Worm (Caenorhabditis elegans) whole organism, L2 larva: ENCODE data around the gene K07E1.1.

Source experiments
- C34F6.9 ChIP-seq: fragments of 150-350 bp; optimal IDR thresholded peaks from 2 replicates; lab custom pipeline; 2014; ENCODE audit warnings: missing biosample characterization, missing genetic modification characterization
- F13H6.1 ChIP-seq: sonication (generic microtip); optimal IDR thresholded peaks from 2 replicates; lab custom pipeline; 2016; ENCODE audit warnings: missing genetic modification characterization, missing compliant biosample characterization
- Y55F3AM.14 ChIP-seq: fragments of 200-800 bp; sonication (Bioruptor generic); optimal IDR thresholded peaks from 2 replicates; lab custom pipeline; 2018; ENCODE audit warnings: mild to moderate bottlenecking, missing genetic modification characterization, missing compliant biosample characterization
- alr-1 ChIP-seq: fragments of 150-350 bp; optimal IDR thresholded peaks from 2 replicates; lab custom pipeline; 2014; ENCODE audit warnings: missing biosample characterization, missing genetic modification characterization
- aly-2 ChIP-seq: fragments of 150-350 bp; optimal IDR thresholded peaks from 2 replicates; lab custom pipeline; 2014; ENCODE audit warnings: missing biosample characterization, missing genetic modification characterization
- ama-1 ChIP-seq: fragments of 150-350 bp; optimal IDR thresholded peaks from 2 replicates; lab custom pipeline; 2018; ENCODE audit warnings: inconsistent platforms
- ceh-16 ChIP-seq: fragments of 150-350 bp; optimal IDR thresholded peaks from 2 replicates; lab custom pipeline; 2014; ENCODE audit warnings: missing biosample characterization, missing genetic modification characterization
- ceh-82 ChIP-seq: fragments of 150-350 bp; optimal IDR thresholded peaks from 2 replicates; lab custom pipeline; 2014; ENCODE audit warnings: missing biosample characterization, missing genetic modification characterization
- crh-2 ChIP-seq: sonication (generic microtip); optimal IDR thresholded peaks from 2 replicates; lab custom pipeline; 2017; ENCODE audit warnings: missing biosample characterization, missing genetic modification characterization
- elt-3 ChIP-seq: sonication (generic microtip); optimal IDR thresholded peaks from 2 replicates; lab custom pipeline; 2017; ENCODE audit warnings: missing biosample characterization, missing genetic modification characterization
- fos-1 ChIP-seq: fragments of 150-350 bp; optimal IDR thresholded peaks from 2 replicates; lab custom pipeline; 2014; ENCODE audit warnings: missing biosample characterization, missing genetic modification characterization
- gmeb-1 ChIP-seq: fragments of 150-350 bp; optimal IDR thresholded peaks from 2 replicates; lab custom pipeline; 2014; ENCODE audit warnings: missing biosample characterization, missing genetic modification characterization
- lin-11 ChIP-seq: fragments of 150-350 bp; sonication (generic microtip); optimal IDR thresholded peaks from 2 replicates; lab custom pipeline; 2014; ENCODE audit warnings: missing biosample characterization, missing genetic modification characterization, inconsistent platforms, mixed read lengths
- lsy-2 ChIP-seq, 2 experiments: fragments of 150-350 bp in 1 of 2; sonication (generic microtip) in 1 of 2; optimal IDR thresholded peaks; 2 replicates each; lab custom pipeline; 2014 to 2017; ENCODE audit warnings: missing biosample characterization in 2 of 2, missing genetic modification characterization in 2 of 2
- mdl-1 ChIP-seq, 2 experiments: fragments of 150-350 bp in 1 of 2; sonication (generic microtip) in 1 of 2; optimal IDR thresholded peaks; 2 replicates each; lab custom pipeline; 2017; ENCODE audit warnings: missing biosample characterization in 2 of 2, missing genetic modification characterization in 2 of 2
- nhr-10 ChIP-seq: sonication (generic microtip); optimal IDR thresholded peaks from 2 replicates; lab custom pipeline; 2017; ENCODE audit warnings: missing biosample characterization, missing genetic modification characterization
- nhr-12 ChIP-seq: fragments of 150-350 bp; optimal IDR thresholded peaks from 2 replicates; lab custom pipeline; 2014; ENCODE audit warnings: missing biosample characterization, missing genetic modification characterization
- nhr-129 ChIP-seq: fragments of 150-350 bp; optimal IDR thresholded peaks from 2 replicates; lab custom pipeline; 2014; ENCODE audit warnings: missing biosample characterization, missing genetic modification characterization
- nhr-25 ChIP-seq: fragments of 150-350 bp; sonication (generic microtip); optimal IDR thresholded peaks from 3 replicates; lab custom pipeline; 2014; ENCODE audit warnings: missing biosample characterization, missing genetic modification characterization
- peb-1 ChIP-seq: fragments of 150-350 bp; optimal IDR thresholded peaks from 2 replicates; lab custom pipeline; 2014; ENCODE audit warnings: missing biosample characterization, missing genetic modification characterization
- sem-4 ChIP-seq: fragments of 150-350 bp; optimal IDR thresholded peaks from 2 replicates; lab custom pipeline; 2014; ENCODE audit warnings: missing biosample characterization, missing genetic modification reagents, missing genetic modification characterization
- skn-1 ChIP-seq: sonication (generic microtip); optimal IDR thresholded peaks from 2 replicates; lab custom pipeline; 2017; ENCODE audit warnings: missing biosample characterization, missing genetic modification characterization
- sma-9 ChIP-seq, 2 experiments: fragments of 150-350 bp in 1 of 2; sonication (generic microtip) in 1 of 2; optimal IDR thresholded peaks; 2 replicates each; lab custom pipeline; 2014 to 2016; ENCODE audit warnings: missing genetic modification characterization in 2 of 2, mild to moderate bottlenecking in 1 of 2, missing biosample characterization in 1 of 2, missing compliant biosample characterization in 1 of 2, missing genetic modification reagents in 1 of 2, moderate library complexity in 1 of 2
- snpc-4 ChIP-seq: fragments of 150-350 bp; optimal IDR thresholded peaks from 2 replicates; lab custom pipeline; 2014; ENCODE audit warnings: missing biosample characterization, missing genetic modification characterization
- unc-39 ChIP-seq: fragments of 150-350 bp; optimal IDR thresholded peaks from 2 replicates; lab custom pipeline; 2014; ENCODE audit warnings: missing biosample characterization, missing genetic modification characterization
- unc-55 ChIP-seq: fragments of 150-350 bp; sonication (generic microtip); optimal IDR thresholded peaks from 3 replicates; lab custom pipeline; 2014; ENCODE audit warnings: missing biosample characterization, missing genetic modification reagents, missing genetic modification characterization
- unc-62 ChIP-seq: fragments of 150-350 bp; optimal IDR thresholded peaks from 2 replicates; lab custom pipeline; 2014; ENCODE audit warnings: missing biosample characterization, missing genetic modification reagents, missing genetic modification characterization
- ztf-1 ChIP-seq: fragments of 200-800 bp; sonication (Bioruptor generic); conservative IDR thresholded peaks from 2 replicates; pipeline ENCODE4 v1.3.6; 2022; ENCODE audit warnings: missing genetic modification characterization, missing compliant biosample characterization
- ztf-4 ChIP-seq: fragments of 150-350 bp; optimal IDR thresholded peaks from 2 replicates; lab custom pipeline; 2014; ENCODE audit warnings: missing biosample characterization, missing genetic modification characterization

K07E1.1 gene

DNA sequence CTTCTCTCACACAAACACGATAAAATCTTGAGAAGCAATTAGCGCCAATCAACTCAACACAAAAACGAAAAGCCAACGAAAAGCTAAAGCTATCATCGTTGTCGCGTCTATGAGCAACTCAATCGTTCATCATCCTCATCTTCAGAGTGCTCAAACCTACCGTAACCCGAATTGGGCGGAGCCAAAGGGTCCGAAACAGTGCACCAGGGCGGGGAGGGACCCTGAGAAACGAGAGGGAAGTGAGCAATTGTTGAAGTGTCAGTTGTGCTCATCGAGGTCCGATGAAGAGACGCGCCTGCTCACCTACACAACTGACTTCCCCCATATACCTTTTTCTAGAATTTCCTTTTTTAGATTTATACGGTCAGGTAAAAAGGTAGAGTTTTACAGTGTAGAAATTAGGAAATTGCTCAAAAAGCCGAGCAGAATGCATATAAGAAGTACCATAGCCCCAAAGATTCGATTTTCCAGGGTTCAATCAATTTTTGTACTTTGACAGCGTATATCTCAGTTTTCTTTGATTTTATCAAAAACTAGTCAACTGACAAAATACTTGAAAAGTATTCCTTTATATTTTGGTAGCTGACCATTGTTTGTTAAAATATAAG, 32.5 kb upstream of the K07E1.1 start, which contains the start of gene hlh-1:
hlh-1 (plus strand) TSS at position 275 of the 608 bp plus-strand sequence.
- peak; percentile 0 for TF ChIP-seq C34F6.9 (tag; lab: Kevin White, UChicago)
- no peak for TF ChIP-seq crh-2 (tag; lab: Kevin White, UChicago)
- TF ChIP-seq lsy-2 (tag; optimal IDR thresholded peaks at IDR 0.05; lab: Kevin White, UChicago): peak; percentile 16 to 83
- TF ChIP-seq ztf-4 (tag; lab: Kevin White, UChicago): peak; percentile 4
- TF ChIP-seq nhr-129 (tag; lab: Kevin White, UChicago): peak; percentile 66
- no peak for TF ChIP-seq ceh-82 (tag; lab: Kevin White, UChicago)
- peak; percentile 56 for TF ChIP-seq sma-9 (GFP tag; optimal IDR thresholded peaks at IDR 0.05; lab: Kevin White, UChicago)
- no peak for TF ChIP-seq sma-9 (tag; optimal IDR thresholded peaks at IDR 0.05; lab: Kevin White, UChicago)
- TF ChIP-seq F13H6.1 (tag; lab: Kevin White, UChicago): peak; percentile 71

DNA sequence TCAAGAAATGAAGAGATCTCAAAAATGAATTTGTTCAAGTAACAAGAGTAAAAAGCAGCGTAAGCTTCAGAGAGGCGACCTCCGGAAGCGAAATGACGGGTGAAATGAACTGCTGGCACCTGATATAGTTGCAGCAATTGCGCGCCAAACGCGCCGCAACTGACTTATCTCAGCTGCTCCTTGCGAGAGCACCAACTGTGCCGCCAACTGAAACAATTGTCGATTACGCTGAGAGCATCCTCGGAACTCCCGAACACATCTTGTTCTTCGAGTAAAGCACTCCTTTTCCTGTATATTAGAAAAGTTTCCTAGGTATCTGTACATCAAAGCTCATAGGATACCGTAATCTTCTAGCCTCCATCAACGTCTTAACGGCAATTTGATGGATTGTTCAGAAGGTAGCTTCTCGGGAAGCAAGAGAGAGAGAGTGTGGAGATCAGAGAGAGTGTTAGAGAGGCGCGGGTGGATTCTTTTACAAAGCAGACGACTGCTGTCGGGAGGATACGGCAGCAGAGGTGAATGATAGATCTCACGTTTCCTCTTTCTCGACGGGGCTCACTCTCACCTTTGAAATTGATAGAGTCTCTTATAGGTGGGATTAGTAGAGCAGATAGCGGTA, 30.8 kb upstream of the K07E1.1 start:
- TF ChIP-seq lsy-2 (tag; optimal IDR thresholded peaks at IDR 0.05; lab: Kevin White, UChicago): peak in 1 of 2 experiments; percentile 45
- TF ChIP-seq F13H6.1 (tag; lab: Kevin White, UChicago): peak; percentile 32
- no peak for TF ChIP-seq nhr-25 (tag; lab: Kevin White, UChicago)
- TF ChIP-seq, all 48 proteins: peak for 2

DNA sequence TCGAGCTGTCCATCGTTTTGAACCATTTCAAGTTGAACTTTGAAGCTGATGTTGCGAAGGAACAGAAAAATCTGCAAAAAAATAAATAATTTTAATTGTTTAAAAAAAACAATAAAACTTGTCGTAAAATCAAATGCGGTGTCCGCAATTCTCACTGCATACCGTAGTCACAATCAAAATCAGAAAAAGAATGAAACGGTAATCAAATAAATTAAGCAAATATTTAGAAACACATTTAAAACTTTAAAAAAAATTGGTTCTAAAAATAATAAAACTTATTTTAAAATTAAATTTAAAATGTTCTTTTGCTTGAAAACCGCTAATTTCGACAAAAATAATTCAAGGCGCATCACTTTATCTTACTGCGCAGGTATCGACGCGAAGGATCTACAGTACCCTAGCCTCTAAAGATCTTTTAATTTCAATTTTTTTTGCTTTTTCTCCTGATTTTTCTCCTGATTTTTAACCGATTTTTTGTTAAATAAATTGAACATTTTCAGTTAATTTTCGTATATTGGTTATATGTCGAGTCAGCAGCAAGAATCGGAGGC, 27.7 kb upstream of the K07E1.1 start, which contains the start of the genes B0304.4 and B0304.2:
B0304.4 (minus strand) TSS at position 101 of the 551 bp plus-strand sequence.
B0304.2 (plus strand) TSS at position 501 of the 551 bp plus-strand sequence.
- TF ChIP-seq ceh-82 (tag; lab: Kevin White, UChicago): no peak
- TF ChIP-seq nhr-129 (tag; lab: Kevin White, UChicago): no peak
- no peak for TF ChIP-seq peb-1
- TF ChIP-seq aly-2 (tag; lab: Kevin White, UChicago): no peak
- no peak for TF ChIP-seq unc-62 (GFP tag; lab: Kevin White, UChicago)
- no peak for TF ChIP-seq ztf-4 (tag; lab: Kevin White, UChicago)
- TF ChIP-seq gmeb-1 (tag; lab: Kevin White, UChicago): no peak
- no peak for TF ChIP-seq nhr-12
- TF ChIP-seq C34F6.9 (tag; lab: Kevin White, UChicago): no peak
- no peak for TF ChIP-seq alr-1 (tag; lab: Kevin White, UChicago)
- TF ChIP-seq snpc-4 (tag; lab: Kevin White, UChicago): no peak
- TF ChIP-seq skn-1 (tag; lab: Kevin White, UChicago): no peak
- no peak for TF ChIP-seq fos-1 (tag; lab: Kevin White, UChicago)
- no peak for TF ChIP-seq nhr-10 (tag; lab: Kevin White, UChicago)

DNA sequence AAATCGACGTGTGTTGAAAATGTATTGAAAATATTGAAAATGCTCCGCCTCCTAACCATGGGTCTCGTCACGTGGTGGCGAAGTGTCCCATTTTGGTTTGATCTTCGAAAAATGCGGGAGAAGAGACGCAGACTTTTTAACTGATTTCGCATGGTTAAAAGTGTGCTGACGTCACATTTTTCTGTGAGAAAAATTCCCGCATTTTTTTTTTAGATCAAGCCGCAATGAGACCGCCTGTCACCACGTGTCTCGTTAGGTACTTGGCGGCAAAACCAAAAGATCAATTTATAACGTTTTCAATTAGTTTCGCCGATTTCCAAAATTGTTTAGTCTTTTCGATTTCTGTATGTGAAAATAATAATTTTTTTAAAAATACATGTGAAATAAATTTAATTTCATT, 25.7 kb upstream of the K07E1.1 start:
- TF ChIP-seq sem-4 (tag; lab: Kevin White, UChicago): no peak
- no peak for TF ChIP-seq fos-1 (tag; lab: Kevin White, UChicago)
- no peak for TF ChIP-seq lin-11 (tag; lab: Kevin White, UChicago)
- TF ChIP-seq, all 48 proteins: peak for 0

DNA sequence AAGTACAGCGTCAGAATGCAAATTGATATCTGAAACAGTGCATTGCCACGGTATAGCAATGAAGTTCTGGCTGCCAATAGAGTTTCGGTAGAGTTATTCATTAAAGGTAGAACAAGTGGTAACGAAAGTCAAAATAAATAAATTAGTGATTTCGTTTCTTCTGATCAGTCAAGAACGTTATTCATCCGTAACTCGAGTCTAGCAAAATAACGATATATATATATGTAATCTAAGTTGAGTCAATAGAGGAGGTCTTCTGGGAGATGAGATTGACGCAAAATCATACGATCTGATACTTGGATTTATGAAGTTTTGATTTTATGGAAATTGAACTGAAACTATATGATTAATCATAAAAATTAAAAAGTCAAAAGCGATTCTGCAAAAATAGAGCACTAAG, 23.1 kb upstream of the K07E1.1 start, which contains the start of gene sra-35:
sra-35 (minus strand) TSS at position 101 of the 400 bp plus-strand sequence.
- TF ChIP-seq skn-1 (tag; lab: Kevin White, UChicago) (no peak), ceh-16 (tag; lab: Kevin White, UChicago) (no peak), nhr-12 (no peak), nhr-25 (tag; lab: Kevin White, UChicago) (no peak), ztf-1 (GFP tag; lab: Robert Waterston, UW) (no peak), ama-1 (lab: Kevin White, UChicago) (no peak), Y55F3AM.14 (no peak), elt-3 (no peak), unc-62 (GFP tag; lab: Kevin White, UChicago) (no peak), sma-9 (GFP tag; optimal IDR thresholded peaks at IDR 0.05; lab: Kevin White, UChicago) (no peak), sma-9 (tag; optimal IDR thresholded peaks at IDR 0.05; lab: Kevin White, UChicago) (no peak), unc-39 (tag; lab: Kevin White, UChicago) (no peak), C34F6.9 (tag; lab: Kevin White, UChicago) (no peak), mdl-1 (tag; optimal IDR thresholded peaks at IDR 0.05; lab: Kevin White, UChicago) (no peak), unc-55 (GFP tag; lab: Kevin White, UChicago) (no peak)
- TF ChIP-seq, all 48 proteins: peak for 0
